Worm (Caenorhabditis elegans): Measurements from ENCODE around the gene col-97.

- TF ChIP-seq him-1 (tag; optimal IDR thresholded peaks at IDR 0.05), result no peak
- TF ChIP-seq dao-5 (tag; optimal IDR thresholded peaks at IDR 0.05), result no peak
Observed at ce11 chrIII:13030551-13030950, 37.0 kb upstream of the col-97 start, which contains the start of gene F14F7.7.

Data from whole organism, L4/young adult.